Worm (Caenorhabditis elegans) whole organism, L4 larva: Measurements from ENCODE around the gene odr-7.

Experiments used
- F26F4.8 ChIP-seq: fragments of 200-800 bp; sonication (Bioruptor generic); conservative IDR thresholded peaks from 2 replicates; pipeline ENCODE4 v1.3.6; 2022; ENCODE audit warnings: missing genetic modification characterization, missing compliant biosample characterization
- F37D6.2 ChIP-seq: sonication (generic microtip); optimal IDR thresholded peaks from 2 replicates; lab custom pipeline; 2016; ENCODE audit warnings: mild to moderate bottlenecking, missing genetic modification characterization, missing compliant biosample characterization
- F44E2.7 ChIP-seq: fragments of 200-800 bp; sonication (Bioruptor generic); IDR thresholded peaks from 2 replicates; pipeline ENCODE4 v2.1.2; 2022; ENCODE audit warnings: missing genetic modification characterization, missing compliant biosample characterization
- R02D3.7 ChIP-seq: fragments of 150-350 bp; sonication (generic microtip); optimal IDR thresholded peaks from 3 replicates; lab custom pipeline; 2014; ENCODE audit warnings: missing biosample characterization, missing genetic modification characterization
- T20F7.1 ChIP-seq: fragments of 200-800 bp; sonication (Bioruptor generic); optimal IDR thresholded peaks from 2 replicates; lab custom pipeline; 2018; ENCODE audit warnings: mild to moderate bottlenecking, missing genetic modification characterization, missing compliant biosample characterization
- Y105C5A.15 ChIP-seq: fragments of 200-800 bp; sonication (Bioruptor generic); IDR thresholded peaks from 2 replicates; pipeline ENCODE4 v1.3.6; 2022; ENCODE audit warnings: missing genetic modification characterization, missing compliant biosample characterization
- Y48G9A.11 ChIP-seq: fragments of 200-800 bp; sonication (Bioruptor generic); IDR thresholded peaks from 2 replicates; pipeline ENCODE4 v1.3.6; 2022; ENCODE audit warnings: missing genetic modification reagents, missing genetic modification characterization, missing compliant biosample characterization
- ZK337.2 ChIP-seq: fragments of 200-800 bp; sonication (Bioruptor generic); IDR thresholded peaks from 2 replicates; pipeline ENCODE4 v1.3.6; 2022; ENCODE audit warnings: missing genetic modification reagents, missing genetic modification characterization, missing compliant biosample characterization
- ZK546.5 ChIP-seq, 2 experiments: sonication (generic microtip); optimal IDR thresholded peaks; 2 replicates each; lab custom pipeline; 2017; ENCODE audit warnings: missing biosample characterization in 2 of 2, missing genetic modification characterization in 2 of 2
- aly-2 ChIP-seq: sonication (generic microtip); optimal IDR thresholded peaks from 2 replicates; lab custom pipeline; 2018; ENCODE audit warnings: missing biosample characterization, missing genetic modification characterization
- ama-1 ChIP-seq: fragments of 150-350 bp; optimal IDR thresholded peaks from 2 replicates; lab custom pipeline; 2014; ENCODE audit warnings: inconsistent platforms, mixed read lengths
- arid-1 ChIP-seq: fragments of 200-800 bp; sonication (Bioruptor generic); conservative IDR thresholded peaks from 2 replicates; pipeline ENCODE4 v1.3.6; 2022; ENCODE audit warnings: missing genetic modification reagents, missing genetic modification characterization, missing compliant biosample characterization
- attf-4 ChIP-seq: sonication (generic microtip); optimal IDR thresholded peaks from 3 replicates; lab custom pipeline; 2017; ENCODE audit warnings: missing biosample characterization, missing genetic modification characterization
- ceh-20 ChIP-seq: fragments of 200-800 bp; sonication (Bioruptor generic); IDR thresholded peaks from 2 replicates; pipeline ENCODE4 v1.3.6; 2022; ENCODE audit warnings: missing genetic modification reagents, missing genetic modification characterization, missing compliant biosample characterization
- ceh-32 ChIP-seq: sonication (generic microtip); optimal IDR thresholded peaks from 2 replicates; lab custom pipeline; 2016; ENCODE audit warnings: mild to moderate bottlenecking, missing genetic modification characterization, missing compliant biosample characterization; ENCODE audit not compliant: poor library complexity
- ces-1 ChIP-seq: fragments of 150-350 bp; sonication (generic microtip); optimal IDR thresholded peaks from 4 replicates; lab custom pipeline; 2014; ENCODE audit warnings: missing biosample characterization, missing genetic modification reagents, missing genetic modification characterization
- daf-16 ChIP-seq, 3 experiments: sonication (generic microtip); optimal IDR thresholded peaks; 2 replicates each; lab custom pipeline; 2016 to 2017; ENCODE audit warnings: missing genetic modification characterization in 3 of 3, missing genetic modification reagents in 3 of 3, mild to moderate bottlenecking in 2 of 3, missing compliant biosample characterization in 2 of 3, missing biosample characterization in 1 of 3, moderate library complexity in 1 of 3
- dmd-6 ChIP-seq: fragments of 200-800 bp; sonication (Bioruptor generic); IDR thresholded peaks from 2 replicates; pipeline ENCODE4 v1.3.6; 2022; ENCODE audit warnings: missing genetic modification reagents, missing genetic modification characterization, missing compliant biosample characterization
- fkh-10 ChIP-seq: fragments of 150-350 bp; optimal IDR thresholded peaks from 2 replicates; lab custom pipeline; 2014; ENCODE audit warnings: missing biosample characterization, missing genetic modification reagents, missing genetic modification characterization
- fos-1 ChIP-seq: fragments of 150-350 bp; optimal IDR thresholded peaks from 2 replicates; lab custom pipeline; 2014; ENCODE audit warnings: missing biosample characterization, missing genetic modification characterization
- hif-1 ChIP-seq, 2 experiments: sonication (generic microtip); optimal IDR thresholded peaks; 2 replicates each; lab custom pipeline; 2016 to 2017; ENCODE audit warnings: missing compliant biosample characterization in 2 of 2, missing genetic modification characterization in 2 of 2, missing genetic modification reagents in 2 of 2, missing genotype in 2 of 2, mild to moderate bottlenecking in 1 of 2
- hlh-30 ChIP-seq: sonication (generic microtip); optimal IDR thresholded peaks from 2 replicates; lab custom pipeline; 2017; ENCODE audit warnings: antibody characterized with exemption, mild to moderate bottlenecking, missing genetic modification characterization, missing compliant biosample characterization; ENCODE audit not compliant: insufficient read depth
- hmg-1.1 ChIP-seq: fragments of 200-800 bp; sonication (Bioruptor generic); IDR thresholded peaks from 2 replicates; pipeline ENCODE4 v1.3.6; 2022; ENCODE audit warnings: missing genetic modification reagents, missing genetic modification characterization, missing compliant biosample characterization
- jun-1 ChIP-seq: fragments of 150-350 bp; optimal IDR thresholded peaks from 2 replicates; lab custom pipeline; 2014; ENCODE audit warnings: missing biosample characterization, missing genetic modification reagents, missing genetic modification characterization
- lin-1 ChIP-seq: fragments of 200-800 bp; sonication (Bioruptor generic); IDR thresholded peaks from 2 replicates; pipeline ENCODE4 v1.3.6; 2022; ENCODE audit warnings: missing genetic modification reagents, missing genetic modification characterization, missing compliant biosample characterization
- lin-39 ChIP-seq: fragments of 150-350 bp; optimal IDR thresholded peaks from 2 replicates; lab custom pipeline; 2014; ENCODE audit warnings: missing biosample characterization, missing genetic modification reagents, missing genetic modification characterization
- lir-3 ChIP-seq: sonication (generic microtip); optimal IDR thresholded peaks from 2 replicates; lab custom pipeline; 2016; ENCODE audit warnings: mild to moderate bottlenecking, missing genetic modification characterization, missing compliant biosample characterization
- lsy-2 ChIP-seq, 2 experiments: fragments of 150-350 bp in 1 of 2; sonication (generic microtip) in 1 of 2; optimal IDR thresholded peaks; 2 replicates each; lab custom pipeline; 2014 to 2017; ENCODE audit warnings: missing biosample characterization in 2 of 2, missing genetic modification characterization in 2 of 2
- mdl-1 ChIP-seq, 2 experiments: fragments of 150-350 bp in 1 of 2; sonication (generic microtip) in 1 of 2; optimal IDR thresholded peaks; 2 replicates each; lab custom pipeline; 2014 to 2017; ENCODE audit warnings: missing biosample characterization in 2 of 2, missing genetic modification characterization in 2 of 2
- mxl-3 ChIP-seq: fragments of 200-800 bp; sonication (Bioruptor generic); optimal IDR thresholded peaks from 2 replicates; lab custom pipeline; 2018; ENCODE audit warnings: mild to moderate bottlenecking, missing genetic modification characterization, missing compliant biosample characterization
- nhr-10 ChIP-seq: fragments of 150-350 bp; optimal IDR thresholded peaks from 2 replicates; lab custom pipeline; 2014; ENCODE audit warnings: missing biosample characterization, missing genetic modification characterization
- nhr-102 ChIP-seq: sonication (generic microtip); optimal IDR thresholded peaks from 2 replicates; lab custom pipeline; 2016; ENCODE audit warnings: mild to moderate bottlenecking, missing genetic modification characterization, moderate library complexity, missing compliant biosample characterization
- nhr-25 ChIP-seq: sonication (generic microtip); optimal IDR thresholded peaks from 2 replicates; lab custom pipeline; 2017; ENCODE audit warnings: missing genetic modification characterization, mild to moderate bottlenecking, missing compliant biosample characterization, antibody characterized with exemption, moderate library complexity, borderline replicate concordance; ENCODE audit not compliant: insufficient read depth
- nhr-77 ChIP-seq: fragments of 150-350 bp; optimal IDR thresholded peaks from 2 replicates; lab custom pipeline; 2014; ENCODE audit warnings: missing biosample characterization, missing genetic modification characterization
- pha-4 ChIP-seq, 2 experiments: fragments of 150-350 bp in 1 of 2; fragments of 200-800 bp in 1 of 2; sonication (Bioruptor generic) in 1 of 2; IDR thresholded peaks in 1 of 2; optimal IDR thresholded peaks in 1 of 2; 2 replicates each; pipeline versions ENCODE4 v1.3.6 to Lab custom; 2014 to 2022; ENCODE audit warnings: missing genetic modification characterization in 2 of 2, missing genetic modification reagents in 2 of 2, missing biosample characterization in 1 of 2, missing compliant biosample characterization in 1 of 2
- pqm-1 ChIP-seq: sonication (generic microtip); optimal IDR thresholded peaks from 2 replicates; lab custom pipeline; 2017; ENCODE audit warnings: missing biosample characterization, missing genetic modification characterization
- saeg-2 ChIP-seq: fragments of 200-800 bp; sonication (Bioruptor generic); IDR thresholded peaks from 2 replicates; pipeline ENCODE4 v1.3.6; 2022; ENCODE audit warnings: missing genetic modification reagents, missing genetic modification characterization, missing compliant biosample characterization
- sdz-12 ChIP-seq: fragments of 200-800 bp; sonication (Bioruptor generic); optimal IDR thresholded peaks from 2 replicates; lab custom pipeline; 2018; ENCODE audit warnings: mild to moderate bottlenecking, missing genetic modification characterization, missing compliant biosample characterization
- set-16 ChIP-seq: fragments of 200-800 bp; sonication (Bioruptor generic); IDR thresholded peaks from 2 replicates; pipeline ENCODE4 v1.3.6; 2022; ENCODE audit warnings: missing genetic modification reagents, missing genetic modification characterization, missing compliant biosample characterization
- snpc-4 ChIP-seq: fragments of 150-350 bp; optimal IDR thresholded peaks from 2 replicates; lab custom pipeline; 2014; ENCODE audit warnings: missing biosample characterization, missing genetic modification characterization
- spr-1 ChIP-seq: sonication (generic microtip); optimal IDR thresholded peaks from 2 replicates; lab custom pipeline; 2016; ENCODE audit warnings: mild to moderate bottlenecking, missing genetic modification characterization, missing compliant biosample characterization
- tag-97 ChIP-seq: fragments of 200-800 bp; sonication (Bioruptor generic); IDR thresholded peaks from 2 replicates; pipeline ENCODE4 v1.3.6; 2022; ENCODE audit warnings: missing genetic modification characterization, missing compliant biosample characterization
- unc-130 ChIP-seq: sonication (generic microtip); optimal IDR thresholded peaks from 2 replicates; lab custom pipeline; 2016; ENCODE audit warnings: missing genetic modification reagents, missing genetic modification characterization, missing compliant biosample characterization
- zfp-2 ChIP-seq: sonication (generic microtip); optimal IDR thresholded peaks from 2 replicates; lab custom pipeline; 2016; ENCODE audit warnings: mild to moderate bottlenecking, missing genetic modification characterization, missing compliant biosample characterization
- ztf-11 ChIP-seq: fragments of 150-350 bp; optimal IDR thresholded peaks from 2 replicates; lab custom pipeline; 2014; ENCODE audit warnings: missing biosample characterization, missing genetic modification characterization
- ztf-7 ChIP-seq: fragments of 150-350 bp; optimal IDR thresholded peaks from 2 replicates; lab custom pipeline; 2014; ENCODE audit warnings: missing biosample characterization, missing genetic modification characterization

Gene odr-7

DNA sequence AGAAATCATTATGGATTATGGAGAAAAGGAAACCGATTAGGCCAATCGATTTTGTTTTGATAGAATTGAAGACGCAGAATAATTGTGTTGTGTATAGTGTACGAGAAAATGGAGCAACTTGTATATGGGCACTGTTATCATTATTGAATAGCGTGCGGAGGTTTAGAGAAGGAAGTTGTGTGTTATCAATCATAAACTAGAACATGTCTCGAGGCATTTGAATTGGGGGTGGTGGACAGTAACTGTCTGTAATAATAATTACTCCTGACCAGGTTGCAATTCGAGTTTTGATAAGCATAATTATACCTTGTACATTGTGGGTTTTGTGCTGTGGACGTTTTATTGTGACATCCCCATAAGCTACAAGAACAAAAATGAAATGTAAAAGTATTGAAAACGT lies 5.3 kb upstream of the odr-7 start, which contains the start of gene cdf-2 (continued):
- TF ChIP-seq fos-1 (tag; lab: Kevin White, UChicago) (no peak), F44E2.7 (GFP tag; lab: Robert Waterston, UW) (no peak), ZK546.5 (tag; optimal IDR thresholded peaks at IDR 0.05; lab: Kevin White, UChicago) (no peak), mxl-3 (GFP tag; lab: Kevin White, UChicago) (no peak)

DNA sequence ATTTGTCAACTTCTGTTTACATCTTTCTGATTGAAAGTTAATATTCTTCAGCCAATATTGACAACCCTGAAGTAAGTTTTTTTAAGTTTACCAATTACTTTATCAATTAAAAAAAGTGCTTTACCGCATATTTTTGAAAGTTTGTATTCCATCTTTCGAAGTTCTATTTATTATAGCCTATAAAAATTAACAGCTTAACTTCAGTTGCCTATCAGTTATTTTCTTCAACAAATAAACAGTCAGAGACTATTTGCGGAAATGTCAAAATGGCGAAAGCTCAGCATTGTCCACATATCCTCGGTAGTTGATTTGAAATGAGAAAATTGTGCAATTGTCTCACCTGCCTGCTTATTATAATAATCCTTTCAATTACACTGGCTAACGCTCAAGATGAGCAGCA lies 2.0 kb upstream of the odr-7 start, which contains the start of gene T18D3.5:
T18D3.5 (plus strand) TSS at position 301 of the 400 bp plus-strand sequence.
- TF ChIP-seq F37D6.2 = no peak
- TF ChIP-seq zfp-2 (tag; lab: Kevin White, UChicago) = no peak
- TF ChIP-seq pha-4 (GFP tag; IDR thresholded peaks at IDR 0.05; lab: Robert Waterston, UW) = no peak
- TF ChIP-seq pha-4 (tag; optimal IDR thresholded peaks at IDR 0.05; lab: Kevin White, UChicago) = no peak
- TF ChIP-seq, all 104 proteins: peak for 0

DNA sequence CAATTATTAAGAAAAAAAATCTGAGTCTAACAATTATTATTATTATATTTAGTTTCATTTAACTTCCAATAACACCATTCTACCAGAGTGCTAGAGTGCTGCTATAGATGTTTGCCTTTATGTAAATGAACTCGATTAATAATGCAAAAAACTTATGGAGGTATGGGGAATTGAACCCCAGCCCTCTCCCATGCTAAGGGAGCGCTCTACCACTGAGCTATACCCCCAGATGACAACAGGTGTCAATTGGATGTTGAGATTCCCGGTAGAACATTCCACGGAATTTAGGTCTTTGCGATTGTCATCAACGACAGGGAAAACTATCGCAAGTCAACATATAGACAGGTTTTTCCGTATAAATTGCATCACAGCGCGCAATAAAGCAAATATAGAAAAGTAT lies 3.4 kb downstream of the odr-7 start:
- TF ChIP-seq lin-1 = peak; percentile 69; the same call in 1 of the 2 replicates
- TF ChIP-seq hmg-1.1 (GFP tag; lab: Robert Waterston, UW) = peak; percentile 70
- TF ChIP-seq lin-39 (tag; lab: Kevin White, UChicago) = no peak
- TF ChIP-seq zfp-2 (tag; lab: Kevin White, UChicago) = peak; percentile 55
- TF ChIP-seq ceh-20 (GFP tag; lab: Robert Waterston, UW) = peak; percentile 64; the same call in 1 of the 2 replicates
- TF ChIP-seq ZK337.2 (GFP tag; lab: Robert Waterston, UW) = peak; percentile 48; the same call in 1 of the 2 replicates
- no peak for TF ChIP-seq ZK546.5 (tag; optimal IDR thresholded peaks at IDR 0.05; lab: Kevin White, UChicago)
- TF ChIP-seq saeg-2 (GFP tag; lab: Robert Waterston, UW) = 0 out of 2 replicates have a peak, but pooled peaks have one; percentile 40
- no peak for TF ChIP-seq ces-1 (GFP tag; lab: Kevin White, UChicago)
- TF ChIP-seq jun-1 (tag; lab: Kevin White, UChicago) = no peak
- TF ChIP-seq dmd-6 (GFP tag; lab: Robert Waterston, UW) = peak; percentile 69
- peak; percentile 47 for TF ChIP-seq unc-130
- TF ChIP-seq hif-1 (tag; optimal IDR thresholded peaks at IDR 0.05; lab: Kevin White, UChicago) = peak; percentile 9 to 78
- no peak for TF ChIP-seq snpc-4 (tag; lab: Kevin White, UChicago)
- TF ChIP-seq arid-1 (GFP tag; lab: Robert Waterston, UW) = peak; percentile 78
- peak; percentile 65 for TF ChIP-seq hlh-30 (tag; lab: Kevin White, UChicago)
- peak; percentile 5 for TF ChIP-seq nhr-10 (tag; lab: Kevin White, UChicago)
- TF ChIP-seq aly-2 (tag; lab: Kevin White, UChicago) = peak; percentile 64
- peak; percentile 76 for TF ChIP-seq nhr-102 (tag; lab: Kevin White, UChicago)
- TF ChIP-seq sdz-12 (GFP tag; lab: Kevin White, UChicago) = no peak
- no peak for TF ChIP-seq fkh-10 (GFP tag; lab: Kevin White, UChicago)
- peak; percentile 76 for TF ChIP-seq lir-3 (tag; lab: Kevin White, UChicago)
- no peak for TF ChIP-seq attf-4
- peak; percentile 71; the same call in 1 of the 2 replicates for TF ChIP-seq Y48G9A.11 (GFP tag; lab: Robert Waterston, UW)
- peak; percentile 79 for TF ChIP-seq spr-1 (tag; lab: Kevin White, UChicago)
- no peak for TF ChIP-seq lsy-2 (tag; optimal IDR thresholded peaks at IDR 0.05; lab: Kevin White, UChicago)
- no peak for TF ChIP-seq ama-1
- TF ChIP-seq F26F4.8 = peak; percentile 86
- peak; percentile 74 for TF ChIP-seq ztf-7 (tag; lab: Kevin White, UChicago)
- peak; percentile 19 for TF ChIP-seq nhr-77
- TF ChIP-seq set-16 (GFP tag; lab: Robert Waterston, UW) = no peak
- TF ChIP-seq ceh-32 = no peak
- TF ChIP-seq nhr-25 = peak; percentile 34
- TF ChIP-seq ztf-11 = no peak
- TF ChIP-seq daf-16 (GFP tag; optimal IDR thresholded peaks at IDR 0.05; lab: Kevin White, UChicago) = peak; percentile 23 to 81
- peak; percentile 73 for TF ChIP-seq daf-16 (tag; optimal IDR thresholded peaks at IDR 0.05; lab: Kevin White, UChicago)
- TF ChIP-seq T20F7.1 (GFP tag; lab: Kevin White, UChicago) = no peak
- no peak for TF ChIP-seq tag-97
- TF ChIP-seq mdl-1 (tag; optimal IDR thresholded peaks at IDR 0.05; lab: Kevin White, UChicago) = peak in 1 of 2 experiments; percentile 3
- no peak for TF ChIP-seq Y105C5A.15
- no peak for TF ChIP-seq pqm-1
- peak; percentile 24 for TF ChIP-seq R02D3.7 (tag; lab: Kevin White, UChicago)
